Fruit fly (Drosophila melanogaster) whole organism: ENCODE data around the gene RpS12.

ENCODE experiments used
- Dll ChIP-seq: fragments of >200 bp; optimal IDR thresholded peaks from 2 replicates; lab custom pipeline; 2017
- psq ChIP-seq: fragments of >200 bp; optimal IDR thresholded peaks from 2 replicates; lab custom pipeline; 2017
- usp ChIP-seq: fragments of >200 bp; optimal IDR thresholded peaks from 2 replicates; lab custom pipeline; 2017; ENCODE audit warnings: missing biosample characterization, missing genetic modification characterization, mixed read lengths

DNA sequence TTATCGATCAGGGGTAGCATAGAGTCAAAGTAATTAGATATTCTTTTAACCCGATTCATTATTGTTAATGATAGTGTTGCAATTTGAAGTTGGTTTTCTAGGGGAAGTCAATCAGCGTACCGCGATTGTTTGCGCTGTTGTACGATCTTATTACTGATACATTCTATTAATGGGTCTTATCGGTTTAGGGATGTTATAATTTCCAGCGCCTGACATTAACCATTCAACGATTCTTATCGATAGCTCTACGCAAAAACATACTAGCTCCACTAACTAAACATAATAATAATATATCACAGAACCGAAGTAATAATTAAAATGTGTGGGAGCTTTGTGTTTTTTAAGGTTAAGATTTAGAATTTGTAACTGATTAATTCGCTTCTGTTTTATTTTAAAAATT is 11.6 kb upstream of the RpS12 start, which contains the start of gene Cul6:
- TF ChIP-seq usp (GFP tag; lab: Kevin White, UChicago): no peak
- no peak for TF ChIP-seq Dll (lab: Kevin White, UChicago)
- no peak for TF ChIP-seq psq
